Worm (Caenorhabditis elegans): ENCODE results near the gene asm-2.

DNA sequence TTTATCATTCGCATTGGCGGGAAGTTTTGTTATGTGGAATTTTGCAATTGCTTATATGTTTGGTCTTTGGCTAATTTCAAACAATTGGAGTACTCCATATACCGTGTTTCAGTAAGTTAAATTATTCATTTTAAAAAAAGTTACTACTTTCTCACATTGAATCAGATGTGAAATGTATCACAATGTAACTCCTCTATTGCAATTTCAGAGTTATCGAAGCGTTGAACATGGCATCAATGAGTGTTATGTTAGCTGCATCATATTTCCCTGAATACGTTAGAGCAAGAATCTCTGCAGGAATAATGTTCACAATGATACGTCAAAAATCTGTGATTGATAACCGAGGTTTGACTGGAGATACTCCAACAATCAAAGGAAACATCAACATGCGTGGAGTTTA lies 31.8 kb upstream of the asm-2 start:
- TF ChIP-seq ztf-4 (tag; optimal IDR thresholded peaks at IDR 0.05) = no peak
- TF ChIP-seq nhr-77 (tag; optimal IDR thresholded peaks at IDR 0.05) = no peak
- no peak for TF ChIP-seq lsy-2 (tag; optimal IDR thresholded peaks at IDR 0.05)
- TF ChIP-seq lin-13 (GFP tag; optimal IDR thresholded peaks at IDR 0.05) = no peak
- TF ChIP-seq nhr-237 (tag; optimal IDR thresholded peaks at IDR 0.05) = no peak
- TF ChIP-seq ztf-11 (tag; optimal IDR thresholded peaks at IDR 0.05) = no peak
- no peak for TF ChIP-seq blmp-1 (tag; optimal IDR thresholded peaks at IDR 0.05)
- TF ChIP-seq alr-1 (tag; optimal IDR thresholded peaks at IDR 0.05; ENCODE audit: borderline replicate concordance) = no peak
- TF ChIP-seq aly-2 (tag; optimal IDR thresholded peaks at IDR 0.05) = no peak
- TF ChIP-seq unc-62 (GFP tag; optimal IDR thresholded peaks at IDR 0.05) = no peak
